Fruit fly (Drosophila melanogaster) whole organism: ENCODE measurements around the gene lok.

Experiments
- CG8478 ChIP-seq: fragments of >200 bp; optimal IDR thresholded peaks from 2 replicates; lab custom pipeline; 2018; ENCODE audit warnings: inconsistent platforms
- Dll ChIP-seq: fragments of >200 bp; optimal IDR thresholded peaks from 2 replicates; lab custom pipeline; 2017
- EcR ChIP-seq, 2 experiments: fragments of >200 bp; optimal IDR thresholded peaks; 2 replicates each; lab custom pipeline; 2017; ENCODE audit warnings: missing biosample characterization in 2 of 2, missing genetic modification characterization in 2 of 2, missing genetic modification reagents in 2 of 2
- pan ChIP-seq: fragments of >200 bp; optimal IDR thresholded peaks from 2 replicates; lab custom pipeline; 2017
- psq ChIP-seq: fragments of >200 bp; optimal IDR thresholded peaks from 2 replicates; lab custom pipeline; 2017
- usp ChIP-seq: fragments of >200 bp; optimal IDR thresholded peaks from 2 replicates; lab custom pipeline; 2017; ENCODE audit warnings: missing biosample characterization, missing genetic modification characterization, mixed read lengths

The lok gene

dm6 chr2L:20084068-20084651 lies 22.9 kb downstream of the lok start:
- TF ChIP-seq EcR (GFP tag; optimal IDR thresholded peaks at IDR 0.05; lab: Kevin White, UChicago) (peak; percentile 8 to 25), Dll (lab: Kevin White, UChicago) (no peak)

- no peak for TF ChIP-seq CG8478 (lab: Kevin White, UChicago)
- no peak for TF ChIP-seq psq (lab: Kevin White, UChicago)
- TF ChIP-seq pan (lab: Kevin White, UChicago) = no peak
- TF ChIP-seq usp (GFP tag; lab: Kevin White, UChicago) = no peak
- no peak for TF ChIP-seq EcR (GFP tag; optimal IDR thresholded peaks at IDR 0.05; lab: Kevin White, UChicago)
- TF ChIP-seq Dll (lab: Kevin White, UChicago) = no peak
Measured at dm6 chr2L:20084785-20085555, 23.7 kb downstream of the lok start, which contains the start of gene fok. TSS of gene fok (minus strand) at chr2L:20085070.

dm6 chr2L:20086295-20087096 lies 25.3 kb downstream of the lok start:
- TF ChIP-seq usp (GFP tag; lab: Kevin White, UChicago) = no peak
- no peak for TF ChIP-seq Dll (lab: Kevin White, UChicago)
- TF ChIP-seq CG8478 (lab: Kevin White, UChicago) = no peak
- TF ChIP-seq psq (lab: Kevin White, UChicago) = no peak
- TF ChIP-seq EcR (GFP tag; optimal IDR thresholded peaks at IDR 0.05; lab: Kevin White, UChicago) = no peak
- TF ChIP-seq pan (lab: Kevin White, UChicago) = no peak

dm6 chr2L:20091094-20091679 lies 30.0 kb downstream of the lok start, which contains the start of the genes CG10747 and Pyroxd1:
TSS of gene CG10747 (minus strand) at chr2L:20091348.
TSS of gene Pyroxd1 (plus strand) at chr2L:20091435.
- TF ChIP-seq EcR (GFP tag; optimal IDR thresholded peaks at IDR 0.05; lab: Kevin White, UChicago) (no peak), usp (GFP tag; lab: Kevin White, UChicago) (no peak), Dll (lab: Kevin White, UChicago) (no peak), psq (lab: Kevin White, UChicago) (no peak), CG8478 (lab: Kevin White, UChicago) (no peak), pan (lab: Kevin White, UChicago) (no peak)

- TF ChIP-seq EcR (GFP tag; optimal IDR thresholded peaks at IDR 0.05; lab: Kevin White, UChicago) = no peak
Measured at dm6 chr2L:20093794-20094193, 32.6 kb downstream of the lok start, which contains the start of the genes Taf13 and nesd. TSS of gene Taf13 (minus strand) at chr2L:20093849. TSS of gene nesd (plus strand) at chr2L:20093972.

dm6 chr2L:20097105-20097631 lies 35.9 kb downstream of the lok start, which contains the start of the genes mRpS18B and Kua:
TSS of gene mRpS18B (minus strand) at chr2L:20097253.
TSS of gene Kua (plus strand) at chr2L:20097581.
- TF ChIP-seq EcR (GFP tag; optimal IDR thresholded peaks at IDR 0.05; lab: Kevin White, UChicago) = no peak
- no peak for TF ChIP-seq CG8478 (lab: Kevin White, UChicago)
- no peak for TF ChIP-seq Dll (lab: Kevin White, UChicago)
- no peak for TF ChIP-seq pan (lab: Kevin White, UChicago)
- TF ChIP-seq psq (lab: Kevin White, UChicago) = no peak
- no peak for TF ChIP-seq usp (GFP tag; lab: Kevin White, UChicago)

dm6 chr2L:20097773-20098172 lies 36.6 kb downstream of the lok start:
- TF ChIP-seq Dll (lab: Kevin White, UChicago) (no peak), CG8478 (lab: Kevin White, UChicago) (no peak), EcR (GFP tag; optimal IDR thresholded peaks at IDR 0.05; lab: Kevin White, UChicago) (no peak), psq (lab: Kevin White, UChicago) (no peak), pan (lab: Kevin White, UChicago) (no peak), usp (GFP tag; lab: Kevin White, UChicago) (no peak)

dm6 chr2L:20098194-20098593 lies 37.0 kb downstream of the lok start:
- no peak for TF ChIP-seq EcR (GFP tag; optimal IDR thresholded peaks at IDR 0.05; lab: Kevin White, UChicago)
- TF ChIP-seq psq (lab: Kevin White, UChicago) = no peak
- TF ChIP-seq Dll (lab: Kevin White, UChicago) = no peak
- no peak for TF ChIP-seq pan (lab: Kevin White, UChicago)
- TF ChIP-seq CG8478 (lab: Kevin White, UChicago) = no peak
- TF ChIP-seq usp (GFP tag; lab: Kevin White, UChicago) = no peak

- no peak for TF ChIP-seq CG8478 (lab: Kevin White, UChicago)
- no peak for TF ChIP-seq EcR (GFP tag; optimal IDR thresholded peaks at IDR 0.05; lab: Kevin White, UChicago)
- no peak for TF ChIP-seq Dll (lab: Kevin White, UChicago)
- TF ChIP-seq pan (lab: Kevin White, UChicago) = no peak
- no peak for TF ChIP-seq psq (lab: Kevin White, UChicago)
- no peak for TF ChIP-seq usp (GFP tag; lab: Kevin White, UChicago)
Measured at dm6 chr2L:20104050-20104449, 42.8 kb downstream of the lok start, which contains the start of gene CG13970. TSS of gene CG13970 (minus strand) at chr2L:20104150.

- TF ChIP-seq pan (lab: Kevin White, UChicago) = no peak
- no peak for TF ChIP-seq EcR (GFP tag; optimal IDR thresholded peaks at IDR 0.05; lab: Kevin White, UChicago)
- TF ChIP-seq usp (GFP tag; lab: Kevin White, UChicago) = no peak
- no peak for TF ChIP-seq Dll (lab: Kevin White, UChicago)
- TF ChIP-seq psq (lab: Kevin White, UChicago) = no peak
- no peak for TF ChIP-seq CG8478 (lab: Kevin White, UChicago)
Measured at dm6 chr2L:20104526-20104925, 43.3 kb downstream of the lok start.
